Fruit fly (Drosophila melanogaster): Measurements from ENCODE around the gene CG4502.
A peak's percentile ranks its signal among the peaks of the same experiment; 100 is the strongest.

The CG4502 gene

dm6 chr2L:7150775-7151174, 53.3 kb downstream of the CG4502 start (continued):
- TF ChIP-seq Stat92E (GFP tag; optimal IDR thresholded peaks at IDR 0.05) (peak in 1 of 3 experiments; percentile 74), ssp (GFP tag; IDR thresholded peaks at IDR 0.05) (0 out of 2 replicates have a peak, but pooled peaks have one; percentile 23), Drgx (GFP tag; IDR thresholded peaks at IDR 0.05) (no peak), grn (GFP tag; optimal IDR thresholded peaks at IDR 0.05) (peak; percentile 14), fd96Cb (tag; optimal IDR thresholded peaks at IDR 0.05) (peak; percentile 32), sd (tag; optimal IDR thresholded peaks at IDR 0.05) (peak; percentile 48), Nf-YA (GFP tag; IDR thresholded peaks at IDR 0.05) (no peak), cato (GFP tag; optimal IDR thresholded peaks at IDR 0.05; ENCODE audit: borderline replicate concordance) (no peak), CG30020 (tag; optimal IDR thresholded peaks at IDR 0.05) (no peak), Meics (GFP tag; optimal IDR thresholded peaks at IDR 0.05) (peak; percentile 25), tna (GFP tag; IDR thresholded peaks at IDR 0.05; ENCODE audit: partially characterized antibody) (no peak), CG12942 (GFP tag; optimal IDR thresholded peaks at IDR 0.05) (no peak), CG32532 (GFP tag; IDR thresholded peaks at IDR 0.05) (no peak), wor (GFP tag; IDR thresholded peaks at IDR 0.05) (peak; percentile 49; the same call in 1 of the 2 replicates), cad (GFP tag; optimal IDR thresholded peaks at IDR 0.05) (no peak), stc (GFP tag; IDR thresholded peaks at IDR 0.05) (peak; percentile 64), Rfx (GFP tag; IDR thresholded peaks at IDR 0.05) (peak; percentile 29; the same call in 1 of the 2 replicates), CG4424 (GFP tag; optimal IDR thresholded peaks at IDR 0.05) (no peak), CG17829 (tag; optimal IDR thresholded peaks at IDR 0.05) (peak; percentile 48), ftz-f1 (GFP tag; optimal IDR thresholded peaks at IDR 0.05) (no peak), Kr (GFP tag; optimal IDR thresholded peaks at IDR 0.05) (no peak), CG2116 (GFP tag; optimal IDR thresholded peaks at IDR 0.05) (no peak), CG7839 (tag; optimal IDR thresholded peaks at IDR 0.05) (peak; percentile 73), CG31365 (tag; optimal IDR thresholded peaks at IDR 0.05) (no peak), sima (GFP tag; optimal IDR thresholded peaks at IDR 0.05) (no peak), CG9817 (tag; optimal IDR thresholded peaks at IDR 0.05) (peak; percentile 34), CkIIα-i1 (GFP tag; IDR thresholded peaks at IDR 0.05) (no peak), D19A (tag; optimal IDR thresholded peaks at IDR 0.05) (peak; percentile 71), sr (GFP tag; IDR thresholded peaks at IDR 0.05) (no peak), CG17359 (tag; optimal IDR thresholded peaks at IDR 0.05) (peak; percentile 28), Camta (GFP tag; optimal IDR thresholded peaks at IDR 0.05) (no peak), TFAM (GFP tag; optimal IDR thresholded peaks at IDR 0.05) (no peak), CG1832 (GFP tag; optimal IDR thresholded peaks at IDR 0.05) (no peak), CG2678 (tag; optimal IDR thresholded peaks at IDR 0.05) (peak; percentile 62), ap (GFP tag; IDR thresholded peaks at IDR 0.05) (peak; percentile 67; the same call in 1 of the 2 replicates), CG5953 (GFP tag; IDR thresholded peaks at IDR 0.05) (no peak), ase (GFP tag; IDR thresholded peaks at IDR 0.05) (0 out of 3 replicates have a peak, but pooled peaks have one; percentile 14), HLH3B (GFP tag; IDR thresholded peaks at IDR 0.05) (peak; percentile 64; the same call in 1 of the 2 replicates), Antp (GFP tag; optimal IDR thresholded peaks at IDR 0.05) (no peak), tll (GFP tag; optimal IDR thresholded peaks at IDR 0.05) (no peak), Ssrp (tag; optimal IDR thresholded peaks at IDR 0.05) (peak; percentile 67), mirr (GFP tag; optimal IDR thresholded peaks at IDR 0.05) (no peak), HmgD (GFP tag; optimal IDR thresholded peaks at IDR 0.05) (no peak), sisA (GFP tag; IDR thresholded peaks at IDR 0.05) (peak; percentile 34), CG30431 (GFP tag; optimal IDR thresholded peaks at IDR 0.05) (peak; percentile 3), Tbp (GFP tag; optimal IDR thresholded peaks at IDR 0.05) (no peak), sc (optimal IDR thresholded peaks at IDR 0.05) (no peak), sc (GFP tag; optimal IDR thresholded peaks at IDR 0.05) (peak; percentile 9), vvl (GFP tag; IDR thresholded peaks at IDR 0.05) (peak; percentile 84), fru (optimal IDR thresholded peaks at IDR 0.05) (no peak), ato (GFP tag; IDR thresholded peaks at IDR 0.05; ENCODE audit: partially characterized antibody) (no peak), H15 (GFP tag; IDR thresholded peaks at IDR 0.05) (no peak)
